Worm (Caenorhabditis elegans) whole organism, midembryonic: ENCODE data around the gene lin-39.

Experiments
- T22C8.4 ChIP-seq: fragments of 200-800 bp; sonication (Bioruptor generic); IDR thresholded peaks from 2 replicates; pipeline ENCODE4 v1.3.6; 2022; ENCODE audit warnings: missing genetic modification characterization, missing compliant biosample characterization
- cog-1 ChIP-seq: sonication (generic microtip); optimal IDR thresholded peaks from 2 replicates; lab custom pipeline; 2016; ENCODE audit warnings: missing genetic modification characterization, missing compliant biosample characterization
- med-1 ChIP-seq: sonication (generic microtip); optimal IDR thresholded peaks from 2 replicates; lab custom pipeline; 2017; ENCODE audit warnings: missing genetic modification characterization, mild to moderate bottlenecking, missing compliant biosample characterization, antibody characterized with exemption, missing genetic modification reagents; ENCODE audit not compliant: insufficient read depth
- ztf-23 ChIP-seq: fragments of 200-800 bp; sonication (Bioruptor generic); IDR thresholded peaks from 2 replicates; pipeline ENCODE4 v1.3.6; 2022; ENCODE audit warnings: missing genetic modification reagents, missing genetic modification characterization, missing compliant biosample characterization
- ztf-29 ChIP-seq: fragments of 200-800 bp; sonication (Bioruptor generic); IDR thresholded peaks from 2 replicates; pipeline ENCODE4 v1.3.6; 2022; ENCODE audit warnings: missing genetic modification reagents, missing genetic modification characterization, missing compliant biosample characterization

DNA sequence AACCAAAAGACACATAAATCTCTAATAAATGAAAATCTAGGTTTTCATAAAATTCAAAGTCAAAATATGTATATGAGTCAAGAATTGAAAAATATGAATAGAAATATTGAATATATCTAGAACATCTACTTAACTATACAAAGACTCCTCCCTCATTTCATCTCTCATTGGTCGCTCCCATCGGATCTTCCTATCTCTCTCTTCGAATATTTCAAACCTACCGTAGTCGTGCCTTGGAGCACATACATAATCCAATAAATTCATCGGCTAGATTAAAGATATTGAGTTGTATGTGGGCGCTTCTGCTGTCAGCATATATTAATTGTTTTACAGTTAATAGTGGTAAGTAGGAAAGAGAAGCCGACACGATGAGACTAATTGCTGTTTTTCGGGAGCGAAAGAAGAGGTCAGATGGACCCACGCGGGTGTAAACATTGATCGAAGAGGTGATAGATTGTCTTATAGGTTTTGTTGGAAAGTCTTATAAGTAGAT is 9.4 kb downstream of the lin-39 start:
- TF ChIP-seq T22C8.4, result no peak
- no peak for TF ChIP-seq med-1 (GFP tag; lab: Kevin White, UChicago)
- no peak for TF ChIP-seq ztf-23 (GFP tag; lab: Robert Waterston, UW)
- TF ChIP-seq cog-1 (tag; lab: Kevin White, UChicago), result no peak
- TF ChIP-seq ztf-29, result no peak
